Fruit fly (Drosophila melanogaster) whole organism, prepupa: Measurements from ENCODE around the gene Ugt316A1.

Source experiments
- Blimp-1 ChIP-seq: fragments of 200-800 bp; sonication (Bioruptor generic); optimal IDR thresholded peaks from 3 replicates; lab custom pipeline; 2017; ENCODE audit warnings: missing biosample characterization, missing genetic modification characterization, mild to moderate bottlenecking, moderate library complexity, missing genetic modification reagents
- CG10631 ChIP-seq: fragments of 200-800 bp; sonication (Bioruptor generic); optimal IDR thresholded peaks from 2 replicates; lab custom pipeline; 2016; ENCODE audit warnings: missing biosample characterization, missing genetic modification characterization
- CG11762 ChIP-seq: fragments of 200-800 bp; sonication (Bioruptor generic); optimal IDR thresholded peaks from 3 replicates; lab custom pipeline; 2016; ENCODE audit warnings: missing biosample characterization, missing genetic modification characterization; ENCODE audit not compliant: insufficient read depth
- CG15336 ChIP-seq: fragments of 200-800 bp; sonication (Bioruptor generic); IDR thresholded peaks from 2 replicates; pipeline ENCODE4 v1.3.6; 2022; ENCODE audit warnings: missing biosample characterization, missing genetic modification characterization
- CG1621 ChIP-seq: fragments of 200-800 bp; sonication (Bioruptor generic); optimal IDR thresholded peaks from 3 replicates; lab custom pipeline; 2018; ENCODE audit warnings: missing biosample characterization, mild to moderate bottlenecking, missing genetic modification characterization
- CG16779 ChIP-seq: fragments of 200-800 bp; sonication (Bioruptor generic); optimal IDR thresholded peaks from 3 replicates; lab custom pipeline; 2017; ENCODE audit warnings: missing biosample characterization, mild to moderate bottlenecking, missing genetic modification characterization
- CG3032 ChIP-seq: fragments of 200-800 bp; optimal IDR thresholded peaks from 2 replicates; lab custom pipeline; 2019; ENCODE audit warnings: missing biosample characterization, mild to moderate bottlenecking, missing genetic modification characterization, moderate library complexity
- CG31627 ChIP-seq: fragments of 200-800 bp; sonication (Bioruptor generic); optimal IDR thresholded peaks from 3 replicates; lab custom pipeline; 2016; ENCODE audit warnings: missing biosample characterization, missing genetic modification characterization
- CG34406 ChIP-seq: fragments of 200-800 bp; sonication (Bioruptor generic); optimal IDR thresholded peaks from 3 replicates; lab custom pipeline; 2016; ENCODE audit warnings: missing biosample characterization, missing genetic modification characterization
- CG4318 ChIP-seq: fragments of 200-800 bp; sonication (Bioruptor generic); optimal IDR thresholded peaks from 3 replicates; lab custom pipeline; 2017; ENCODE audit warnings: missing biosample characterization, mild to moderate bottlenecking, missing genetic modification characterization
- CG6163 ChIP-seq: fragments of 200-800 bp; sonication (Bioruptor generic); IDR thresholded peaks from 3 replicates; pipeline ENCODE4 v1.3.6; 2022; ENCODE audit warnings: missing biosample characterization, missing genetic modification characterization
- CG6276 ChIP-seq: fragments of 200-800 bp; sonication (Bioruptor generic); optimal IDR thresholded peaks from 2 replicates; lab custom pipeline; 2017; ENCODE audit warnings: missing biosample characterization, mild to moderate bottlenecking, missing genetic modification characterization
- CG6792 ChIP-seq: fragments of 200-800 bp; sonication (Bioruptor generic); optimal IDR thresholded peaks from 3 replicates; lab custom pipeline; 2016; ENCODE audit warnings: missing biosample characterization, missing genetic modification characterization
- CG6808 ChIP-seq: fragments of 200-800 bp; sonication (Bioruptor generic); optimal IDR thresholded peaks from 3 replicates; lab custom pipeline; 2017; ENCODE audit warnings: missing biosample characterization, missing genetic modification characterization, mild to moderate bottlenecking, moderate library complexity, missing genetic modification reagents
- CG6854 ChIP-seq: fragments of 200-800 bp; sonication (Bioruptor generic); optimal IDR thresholded peaks from 2 replicates; lab custom pipeline; 2017; ENCODE audit warnings: missing biosample characterization, mild to moderate bottlenecking, missing genetic modification characterization
- CG7368 ChIP-seq: fragments of 200-800 bp; sonication (Bioruptor generic); optimal IDR thresholded peaks from 3 replicates; lab custom pipeline; 2016; ENCODE audit warnings: missing biosample characterization, missing genetic modification characterization
- CG8119 ChIP-seq: fragments of 200-800 bp; sonication (Bioruptor generic); IDR thresholded peaks from 3 replicates; pipeline ENCODE4 v1.3.6; 2022; ENCODE audit warnings: missing biosample characterization, missing genetic modification characterization
- CG8319 ChIP-seq: fragments of 200-800 bp; sonication (Bioruptor generic); optimal IDR thresholded peaks from 3 replicates; lab custom pipeline; 2016; ENCODE audit warnings: missing biosample characterization, missing genetic modification characterization
- CG8632 ChIP-seq: fragments of 200-800 bp; sonication (Bioruptor generic); optimal IDR thresholded peaks from 3 replicates; lab custom pipeline; 2016; ENCODE audit warnings: missing biosample characterization, missing genetic modification characterization
- Eip75B ChIP-seq: fragments of 200-800 bp; sonication (Bioruptor generic); optimal IDR thresholded peaks from 3 replicates; lab custom pipeline; 2016; ENCODE audit warnings: missing biosample characterization, missing genetic modification characterization
- Ets21C ChIP-seq: fragments of 200-800 bp; sonication (Bioruptor generic); optimal IDR thresholded peaks from 3 replicates; lab custom pipeline; 2016; ENCODE audit warnings: missing biosample characterization, missing genetic modification characterization
- Ets96B ChIP-seq: fragments of 200-800 bp; optimal IDR thresholded peaks from 2 replicates; lab custom pipeline; 2019; ENCODE audit warnings: missing biosample characterization, mild to moderate bottlenecking, missing genetic modification characterization, moderate library complexity
- Gug ChIP-seq: fragments of 200-800 bp; sonication (Bioruptor generic); IDR thresholded peaks from 2 replicates; pipeline ENCODE4 v1.3.6; 2022; ENCODE audit warnings: missing biosample characterization, missing genetic modification characterization
- Hr38 ChIP-seq: sonication (Bioruptor generic); optimal IDR thresholded peaks from 2 replicates; lab custom pipeline; 2016; ENCODE audit warnings: missing biosample characterization, missing genetic modification characterization
- Hr39 ChIP-seq: fragments of 200-800 bp; sonication (Bioruptor generic); optimal IDR thresholded peaks from 2 replicates; lab custom pipeline; 2016; ENCODE audit warnings: missing biosample characterization, missing genetic modification characterization
- Met ChIP-seq: fragments of 200-800 bp; sonication (Bioruptor generic); optimal IDR thresholded peaks from 3 replicates; lab custom pipeline; 2016; ENCODE audit warnings: missing biosample characterization, missing genetic modification characterization
- OdsH ChIP-seq: fragments of 200-800 bp; sonication (Bioruptor generic); optimal IDR thresholded peaks from 3 replicates; lab custom pipeline; 2016; ENCODE audit warnings: missing biosample characterization, missing genetic modification characterization
- Smox ChIP-seq: fragments of 200-800 bp; sonication (Bioruptor generic); optimal IDR thresholded peaks from 3 replicates; lab custom pipeline; 2016; ENCODE audit warnings: missing biosample characterization, missing genetic modification characterization
- Sox102F ChIP-seq: fragments of 200-800 bp; sonication (Bioruptor generic); optimal IDR thresholded peaks from 2 replicates; lab custom pipeline; 2016; ENCODE audit warnings: missing biosample characterization, mild to moderate bottlenecking, missing genetic modification characterization
- Sox14 ChIP-seq: fragments of 200-800 bp; sonication (Bioruptor generic); optimal IDR thresholded peaks from 3 replicates; lab custom pipeline; 2016; ENCODE audit warnings: missing biosample characterization, missing genetic modification characterization
- Sox15 ChIP-seq: fragments of 200-800 bp; sonication (Bioruptor generic); optimal IDR thresholded peaks from 3 replicates; lab custom pipeline; 2016; ENCODE audit warnings: missing biosample characterization, missing genetic modification characterization
- achi ChIP-seq: fragments of 200-800 bp; sonication (Bioruptor generic); optimal IDR thresholded peaks from 3 replicates; lab custom pipeline; 2016; ENCODE audit warnings: missing biosample characterization, missing genetic modification characterization
- acj6 ChIP-seq: fragments of 200-800 bp; sonication (Bioruptor generic); optimal IDR thresholded peaks from 3 replicates; lab custom pipeline; 2016; ENCODE audit warnings: missing biosample characterization, missing genetic modification characterization
- cyc ChIP-seq: fragments of 200-800 bp; sonication (Bioruptor generic); optimal IDR thresholded peaks from 3 replicates; lab custom pipeline; 2016; ENCODE audit warnings: missing biosample characterization, missing genetic modification characterization
- dac ChIP-seq: fragments of 200-800 bp; sonication (Bioruptor generic); optimal IDR thresholded peaks from 2 replicates; lab custom pipeline; 2017; ENCODE audit warnings: missing biosample characterization, mild to moderate bottlenecking, missing genetic modification characterization
- dsx ChIP-seq: fragments of 200-800 bp; optimal IDR thresholded peaks from 3 replicates; lab custom pipeline; 2019; ENCODE audit warnings: missing biosample characterization, mild to moderate bottlenecking, missing genetic modification characterization, moderate library complexity; ENCODE audit not compliant: poor library complexity, severe bottlenecking
- eg ChIP-seq: fragments of 200-800 bp; sonication (Bioruptor generic); IDR thresholded peaks from 3 replicates; pipeline ENCODE4 v1.3.6; 2022; ENCODE audit warnings: missing biosample characterization, missing genetic modification characterization
- esn ChIP-seq: fragments of 200-800 bp; sonication (Bioruptor generic); optimal IDR thresholded peaks from 2 replicates; lab custom pipeline; 2016; ENCODE audit warnings: missing biosample characterization, mild to moderate bottlenecking, missing genetic modification characterization, moderate library complexity
- fd59A ChIP-seq: fragments of 200-800 bp; sonication (Bioruptor generic); optimal IDR thresholded peaks from 2 replicates; lab custom pipeline; 2017; ENCODE audit warnings: missing biosample characterization, mild to moderate bottlenecking, missing genetic modification characterization, missing genetic modification reagents
- fd85E ChIP-seq: fragments of 200-800 bp; sonication (Bioruptor generic); optimal IDR thresholded peaks from 3 replicates; lab custom pipeline; 2016; ENCODE audit warnings: missing biosample characterization, missing genetic modification characterization
- fkh ChIP-seq: fragments of 200-800 bp; sonication (Bioruptor generic); optimal IDR thresholded peaks from 3 replicates; lab custom pipeline; 2017; ENCODE audit warnings: missing biosample characterization, mild to moderate bottlenecking, missing genetic modification characterization, moderate library complexity
- lz ChIP-seq: fragments of 200-800 bp; sonication (Bioruptor generic); optimal IDR thresholded peaks from 3 replicates; lab custom pipeline; 2016; ENCODE audit warnings: missing biosample characterization, missing genetic modification characterization
- net ChIP-seq: fragments of 200-800 bp; sonication (Bioruptor generic); optimal IDR thresholded peaks from 3 replicates; lab custom pipeline; 2016; ENCODE audit warnings: missing biosample characterization, missing genetic modification characterization
- pdm3 ChIP-seq: fragments of 200-800 bp; sonication (Bioruptor generic); optimal IDR thresholded peaks from 3 replicates; lab custom pipeline; 2016; ENCODE audit warnings: missing biosample characterization, missing genetic modification characterization
- salr ChIP-seq, 2 experiments: fragments of 200-800 bp; sonication (Bioruptor generic); optimal IDR thresholded peaks; 3 replicates each; lab custom pipeline; 2016 to 2018; ENCODE audit warnings: missing biosample characterization in 2 of 2, missing genetic modification characterization in 2 of 2, mild to moderate bottlenecking in 1 of 2
- ss ChIP-seq, 2 experiments: fragments of 200-800 bp; sonication (Bioruptor generic); optimal IDR thresholded peaks; 2 replicates in 1 of 2; 3 replicates in 1 of 2; lab custom pipeline; 2017 to 2018; ENCODE audit warnings: mild to moderate bottlenecking in 2 of 2, missing biosample characterization in 2 of 2, missing genetic modification characterization in 2 of 2, moderate library complexity in 1 of 2
- svp ChIP-seq: fragments of 200-800 bp; sonication (Bioruptor generic); peaks from one replicate; lab custom pipeline; 2016; ENCODE audit warnings: missing biosample characterization, missing genetic modification characterization
- topi ChIP-seq: fragments of 200-800 bp; sonication (Bioruptor generic); optimal IDR thresholded peaks from 3 replicates; lab custom pipeline; 2016; ENCODE audit warnings: missing biosample characterization, missing genetic modification characterization
- vri ChIP-seq: fragments of 200-800 bp; sonication (Bioruptor generic); optimal IDR thresholded peaks from 3 replicates; lab custom pipeline; 2016; ENCODE audit warnings: missing biosample characterization, mild to moderate bottlenecking, missing genetic modification characterization

The Ugt316A1 gene

dm6 chr3L:19062472-19063409 is at the start of gene Ugt316A1, which contains the start of gene Sfxn2:
Ugt316A1 (minus strand) TSS chr3L:19062816.
Sfxn2 (plus strand) TSS chr3L:19063165.
- TF ChIP-seq CG6854 (GFP tag; lab: Kevin White, UChicago), result peak; percentile 91
- no peak for TF ChIP-seq dac (GFP tag; lab: Kevin White, UChicago)
- TF ChIP-seq Sox102F (GFP tag; lab: Kevin White, UChicago), result peak; percentile 52
- peak; percentile 52 for TF ChIP-seq Hr39 (GFP tag; lab: Kevin White, UChicago)
- no peak for TF ChIP-seq CG11762 (GFP tag; lab: Kevin White, UChicago)
- TF ChIP-seq CG15336, result peak; percentile 57
- TF ChIP-seq Met (GFP tag; lab: Kevin White, UChicago), result peak; percentile 58
- no peak for TF ChIP-seq fd59A (GFP tag; lab: Kevin White, UChicago)
- TF ChIP-seq acj6 (GFP tag; lab: Kevin White, UChicago), result no peak
- TF ChIP-seq CG34406 (GFP tag; lab: Kevin White, UChicago), result peak; percentile 1
- TF ChIP-seq Eip75B (GFP tag; lab: Kevin White, UChicago), result peak; percentile 32
- peak; percentile 100 for TF ChIP-seq Blimp-1 (GFP tag; lab: Kevin White, UChicago)
- TF ChIP-seq CG31627, result peak; percentile 33
- no peak for TF ChIP-seq CG7368
- no peak for TF ChIP-seq CG4318 (GFP tag; lab: Kevin White, UChicago)
- peak; percentile 60 for TF ChIP-seq CG6276 (GFP tag; lab: Kevin White, UChicago)
- peak; percentile 20 for TF ChIP-seq pdm3 (GFP tag; lab: Kevin White, UChicago)
- TF ChIP-seq CG8119 (GFP tag; lab: Robert Waterston, UW), result peak; percentile 61; the same call in 2 of the 3 replicates
- TF ChIP-seq CG16779, result no peak
- TF ChIP-seq topi, result peak; percentile 41
- TF ChIP-seq CG1621 (tag; lab: Kevin White, UChicago), result peak; percentile 16
- TF ChIP-seq ss (GFP tag; optimal IDR thresholded peaks at IDR 0.05; lab: Kevin White, UChicago), result peak; percentile 66 to 74
- peak; percentile 54; the same call in 2 of the 3 replicates for TF ChIP-seq eg (GFP tag; lab: Robert Waterston, UW)
- no peak; the same call in 2 of the 3 replicates for TF ChIP-seq CG6163 (GFP tag; lab: Robert Waterston, UW)
- peak; percentile 38 for TF ChIP-seq achi (GFP tag; lab: Kevin White, UChicago)
- TF ChIP-seq CG6808 (GFP tag; lab: Kevin White, UChicago), result no peak
- TF ChIP-seq salr (GFP tag; optimal IDR thresholded peaks at IDR 0.05; lab: Kevin White, UChicago), result peak; percentile 6 to 33
- TF ChIP-seq Ets21C (GFP tag; lab: Kevin White, UChicago), result peak; percentile 9
- TF ChIP-seq Ets96B, result peak; percentile 27
- TF ChIP-seq Sox15 (GFP tag; lab: Kevin White, UChicago), result no peak
- peak; percentile 39 for TF ChIP-seq CG3032 (tag; lab: Kevin White, UChicago)
- TF ChIP-seq OdsH, result peak; percentile 33
- TF ChIP-seq svp, result no peak
- TF ChIP-seq CG6792 (GFP tag; lab: Kevin White, UChicago), result peak; percentile 47
- TF ChIP-seq net (GFP tag; lab: Kevin White, UChicago), result peak; percentile 57
- TF ChIP-seq dsx (GFP tag; lab: Kevin White, UChicago), result peak; percentile 25
- peak; percentile 59 for TF ChIP-seq Sox14 (GFP tag; lab: Kevin White, UChicago)
- peak; percentile 44 for TF ChIP-seq esn (GFP tag; lab: Kevin White, UChicago)
- TF ChIP-seq CG8632 (GFP tag; lab: Kevin White, UChicago), result peak; percentile 44
- TF ChIP-seq vri (GFP tag; lab: Kevin White, UChicago), result no peak
- TF ChIP-seq cyc (GFP tag; lab: Kevin White, UChicago), result peak; percentile 36
- TF ChIP-seq Gug (GFP tag; lab: Robert Waterston, UW), result no peak
- TF ChIP-seq CG8319, result peak; percentile 3
- no peak for TF ChIP-seq CG10631
- no peak for TF ChIP-seq fd85E
- no peak for TF ChIP-seq fkh (GFP tag; lab: Kevin White, UChicago)
- TF ChIP-seq lz, result peak; percentile 34
- no peak for TF ChIP-seq Hr38 (GFP tag; lab: Kevin White, UChicago)
- peak; percentile 39 for TF ChIP-seq Smox (GFP tag; lab: Kevin White, UChicago)
